Fruit fly (Drosophila melanogaster): ENCODE data around the gene CG33796.

CG33796 gene

DNA sequence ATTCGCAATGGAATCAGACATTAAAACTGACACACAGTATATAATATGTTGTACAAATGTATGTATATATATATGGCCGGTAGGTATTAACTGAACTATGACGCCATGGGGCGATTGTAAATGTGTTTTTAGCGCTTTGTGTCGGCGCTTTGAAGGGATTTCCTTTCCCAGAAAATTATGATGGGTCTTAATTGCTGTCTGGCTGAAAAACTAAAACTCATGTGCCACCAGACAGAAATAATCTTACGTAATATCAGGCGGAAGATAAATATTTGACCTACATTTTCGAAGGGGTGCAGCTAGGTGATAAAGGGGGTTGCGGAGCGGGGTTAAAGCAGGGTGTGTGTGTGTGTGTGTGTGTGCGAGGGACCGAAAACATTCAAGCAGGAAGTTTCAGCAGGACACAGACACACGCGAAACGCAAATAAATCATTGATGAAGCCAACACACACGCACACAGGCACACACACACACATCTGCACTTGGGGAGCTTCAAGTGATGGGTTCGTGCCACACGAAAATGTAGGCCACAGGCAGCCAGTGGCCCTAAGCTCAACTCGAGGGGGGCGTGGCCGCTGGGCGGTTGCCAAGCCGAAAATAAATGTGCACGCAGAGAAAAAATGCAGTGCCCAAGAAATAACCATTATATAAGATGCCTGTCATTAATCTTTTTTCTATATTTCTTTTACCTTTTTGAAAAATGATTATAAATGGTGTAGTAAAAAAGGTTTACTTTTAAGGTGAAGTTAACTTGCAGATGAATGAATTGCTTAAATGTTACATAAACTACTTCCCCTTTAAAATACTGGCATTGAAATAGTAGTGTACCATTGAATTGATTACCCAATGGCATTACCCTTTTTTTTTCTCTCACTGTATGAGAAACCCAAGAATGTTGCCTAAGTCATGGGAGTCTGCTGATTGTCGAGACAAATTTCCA is 12.4 kb downstream of the CG33796 start:
- peak; percentile 23 for TF ChIP-seq Dfd (GFP tag; optimal IDR thresholded peaks at IDR 0.05)
- TF ChIP-seq ey (GFP tag; optimal IDR thresholded peaks at IDR 0.05) = peak; percentile 20
- TF ChIP-seq h (GFP tag; optimal IDR thresholded peaks at IDR 0.05) = peak; percentile 50
- peak; percentile 23 for TF ChIP-seq fru (GFP tag; optimal IDR thresholded peaks at IDR 0.05)
- TF ChIP-seq foxo (GFP tag; optimal IDR thresholded peaks at IDR 0.05) = peak in 1 of 2 experiments; percentile 49
- no peak for TF ChIP-seq Sp1 (GFP tag; optimal IDR thresholded peaks at IDR 0.05)
- TF ChIP-seq psq (GFP tag; optimal IDR thresholded peaks at IDR 0.05) = no peak
- no peak for TF ChIP-seq jim (GFP tag; optimal IDR thresholded peaks at IDR 0.05)
- no peak for TF ChIP-seq pan (optimal IDR thresholded peaks at IDR 0.05)
- TF ChIP-seq Jra (GFP tag; optimal IDR thresholded peaks at IDR 0.05) = no peak
- TF ChIP-seq dsf (GFP tag; optimal IDR thresholded peaks at IDR 0.05; ENCODE audit: borderline replicate concordance) = no peak
- peak; percentile 12 for TF ChIP-seq woc (GFP tag; optimal IDR thresholded peaks at IDR 0.05)
- no peak for TF ChIP-seq dmrt93B (GFP tag; optimal IDR thresholded peaks at IDR 0.05)
- no peak for TF ChIP-seq N (GFP tag; optimal IDR thresholded peaks at IDR 0.05)
- peak; percentile 19 for TF ChIP-seq rgr (GFP tag; optimal IDR thresholded peaks at IDR 0.05)
- peak; percentile 47 for TF ChIP-seq Hnf4 (GFP tag; optimal IDR thresholded peaks at IDR 0.05)
- peak; percentile 52 for TF ChIP-seq tai (GFP tag; optimal IDR thresholded peaks at IDR 0.05)
- TF ChIP-seq sv (GFP tag; optimal IDR thresholded peaks at IDR 0.05) = peak; percentile 20
- TF ChIP-seq OdsH (GFP tag; optimal IDR thresholded peaks at IDR 0.05) = peak; percentile 15

DNA sequence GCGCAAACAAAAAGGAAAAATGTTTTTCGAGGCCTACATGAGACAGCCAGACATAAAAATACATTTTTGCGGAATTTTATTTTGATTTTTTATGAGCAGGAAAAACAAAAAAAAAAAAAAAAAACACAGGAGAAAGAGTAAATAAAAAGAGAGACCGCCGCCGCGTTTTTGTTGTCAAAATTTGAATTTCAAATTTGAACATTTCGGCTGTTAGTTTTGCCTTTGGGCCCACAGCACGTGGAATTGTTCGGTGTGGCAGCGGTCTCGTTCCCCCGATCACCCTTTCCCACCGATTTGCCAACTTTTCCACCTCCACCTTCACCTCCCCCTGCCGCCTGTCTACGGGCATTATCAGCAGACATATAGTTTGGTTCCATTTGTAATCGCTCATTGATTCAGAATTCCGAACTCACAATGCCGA is 13.1 kb downstream of the CG33796 start:
- TF ChIP-seq CG9705 (GFP tag; optimal IDR thresholded peaks at IDR 0.05) (no peak), sv (GFP tag; optimal IDR thresholded peaks at IDR 0.05) (no peak), GATAd (GFP tag; optimal IDR thresholded peaks at IDR 0.05) (no peak), br (GFP tag; optimal IDR thresholded peaks at IDR 0.05) (no peak), h (GFP tag; optimal IDR thresholded peaks at IDR 0.05) (no peak), usp (GFP tag; optimal IDR thresholded peaks at IDR 0.05) (no peak), OdsH (GFP tag; optimal IDR thresholded peaks at IDR 0.05) (no peak), Sp1 (GFP tag; optimal IDR thresholded peaks at IDR 0.05) (no peak), foxo (GFP tag; optimal IDR thresholded peaks at IDR 0.05) (no peak), psq (GFP tag; optimal IDR thresholded peaks at IDR 0.05) (no peak), CG32264 (GFP tag; optimal IDR thresholded peaks at IDR 0.05) (no peak), CrebA (GFP tag; optimal IDR thresholded peaks at IDR 0.05; ENCODE audit: borderline replicate concordance) (no peak), woc (GFP tag; optimal IDR thresholded peaks at IDR 0.05) (no peak)

DNA sequence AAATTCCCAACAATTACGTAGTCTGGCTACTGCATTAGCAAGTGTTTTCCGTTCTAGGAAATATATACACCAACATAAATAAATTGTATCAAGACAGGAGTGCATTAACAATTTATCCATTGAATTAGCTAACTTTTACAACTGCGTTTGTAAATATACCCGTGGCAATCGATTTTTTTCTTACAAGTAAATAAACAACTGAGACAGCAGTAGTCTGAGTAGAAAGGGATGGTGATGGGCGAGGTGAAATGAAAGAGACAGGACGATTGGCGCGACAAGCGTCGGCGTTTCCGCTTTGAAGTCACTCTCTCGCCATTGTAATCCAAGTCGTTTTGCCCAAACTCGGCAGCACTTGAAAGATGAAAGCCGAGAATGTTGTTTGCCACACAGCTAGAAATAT is 14.4 kb downstream of the CG33796 start:
- no peak for TF ChIP-seq ey (GFP tag; optimal IDR thresholded peaks at IDR 0.05)
- no peak for TF ChIP-seq jim (GFP tag; optimal IDR thresholded peaks at IDR 0.05)
- no peak for TF ChIP-seq rgr (GFP tag; optimal IDR thresholded peaks at IDR 0.05)
- no peak for TF ChIP-seq dsf (GFP tag; optimal IDR thresholded peaks at IDR 0.05; ENCODE audit: borderline replicate concordance)
- TF ChIP-seq fru (GFP tag; optimal IDR thresholded peaks at IDR 0.05) = no peak

dm6 chr3L:16153650-16154049 is 16.3 kb downstream of the CG33796 start:
- TF ChIP-seq Rel (GFP tag; optimal IDR thresholded peaks at IDR 0.05) (no peak), Rel (tag; optimal IDR thresholded peaks at IDR 0.05) (no peak), Myc (optimal IDR thresholded peaks at IDR 0.05) (no peak), CG9705 (GFP tag; optimal IDR thresholded peaks at IDR 0.05) (no peak), Hnf4 (GFP tag; optimal IDR thresholded peaks at IDR 0.05) (peak; percentile 13), Hr83 (GFP tag; optimal IDR thresholded peaks at IDR 0.05; ENCODE audit: poor library complexity, severe bottlenecking) (no peak)

- TF ChIP-seq brk (GFP tag; optimal IDR thresholded peaks at IDR 0.05) (no peak), tai (GFP tag; optimal IDR thresholded peaks at IDR 0.05) (no peak), rgr (GFP tag; optimal IDR thresholded peaks at IDR 0.05) (no peak), CG9705 (GFP tag; optimal IDR thresholded peaks at IDR 0.05) (no peak), fru (GFP tag; optimal IDR thresholded peaks at IDR 0.05) (no peak), foxo (GFP tag; optimal IDR thresholded peaks at IDR 0.05) (no peak), jim (GFP tag; optimal IDR thresholded peaks at IDR 0.05) (no peak), usp (GFP tag; optimal IDR thresholded peaks at IDR 0.05) (no peak), Dfd (GFP tag; optimal IDR thresholded peaks at IDR 0.05) (no peak), N (GFP tag; optimal IDR thresholded peaks at IDR 0.05) (no peak), Myc (optimal IDR thresholded peaks at IDR 0.05) (no peak)
Observed at dm6 chr3L:16153089-16153488, 16.8 kb downstream of the CG33796 start.
